Worm (Caenorhabditis elegans) whole organism, L2 larva: ENCODE data around the gene arx-2.

Experiments
- C34F6.9 ChIP-seq: fragments of 150-350 bp; optimal IDR thresholded peaks from 2 replicates; lab custom pipeline; 2014; ENCODE audit warnings: missing biosample characterization, missing genetic modification characterization
- F13H6.1 ChIP-seq: sonication (generic microtip); optimal IDR thresholded peaks from 2 replicates; lab custom pipeline; 2016; ENCODE audit warnings: missing genetic modification characterization, missing compliant biosample characterization
- R02D3.7 ChIP-seq: fragments of 150-350 bp; optimal IDR thresholded peaks from 2 replicates; lab custom pipeline; 2014; ENCODE audit warnings: missing biosample characterization, missing genetic modification characterization
- blmp-1 ChIP-seq: sonication (generic microtip); optimal IDR thresholded peaks from 2 replicates; lab custom pipeline; 2017; ENCODE audit warnings: missing genetic modification characterization, mild to moderate bottlenecking, missing compliant biosample characterization, antibody characterized with exemption, moderate library complexity; ENCODE audit not compliant: insufficient read depth
- dmd-4 ChIP-seq: sonication (generic microtip); optimal IDR thresholded peaks from 2 replicates; lab custom pipeline; 2017; ENCODE audit warnings: missing biosample characterization, missing genetic modification characterization
- egl-27 ChIP-seq: sonication (generic microtip); optimal IDR thresholded peaks from 3 replicates; lab custom pipeline; 2017; ENCODE audit warnings: missing biosample characterization, missing genetic modification reagents, missing genetic modification characterization
- elt-1 ChIP-seq: fragments of 150-350 bp; optimal IDR thresholded peaks from 2 replicates; lab custom pipeline; 2014; ENCODE audit warnings: missing biosample characterization, missing genetic modification characterization
- lin-39 ChIP-seq: fragments of 150-350 bp; optimal IDR thresholded peaks from 2 replicates; lab custom pipeline; 2014; ENCODE audit warnings: missing biosample characterization, missing genetic modification reagents, missing genetic modification characterization
- mab-5 ChIP-seq: fragments of 150-350 bp; optimal IDR thresholded peaks from 2 replicates; lab custom pipeline; 2014; ENCODE audit warnings: missing biosample characterization, missing genetic modification characterization
- mbf-1 ChIP-seq: sonication (generic microtip); optimal IDR thresholded peaks from 2 replicates; lab custom pipeline; 2017; ENCODE audit warnings: missing biosample characterization, missing genetic modification characterization
- mdl-1 ChIP-seq, 2 experiments: fragments of 150-350 bp in 1 of 2; sonication (generic microtip) in 1 of 2; optimal IDR thresholded peaks; 2 replicates each; lab custom pipeline; 2017; ENCODE audit warnings: missing biosample characterization in 2 of 2, missing genetic modification characterization in 2 of 2
- nhr-12 ChIP-seq: fragments of 150-350 bp; optimal IDR thresholded peaks from 2 replicates; lab custom pipeline; 2014; ENCODE audit warnings: missing biosample characterization, missing genetic modification characterization
- nhr-21 ChIP-seq: fragments of 150-350 bp; optimal IDR thresholded peaks from 2 replicates; lab custom pipeline; 2014; ENCODE audit warnings: missing biosample characterization, missing genetic modification characterization
- nhr-77 ChIP-seq: fragments of 150-350 bp; optimal IDR thresholded peaks from 2 replicates; lab custom pipeline; 2014; ENCODE audit warnings: missing biosample characterization, missing genetic modification characterization
- skn-1 ChIP-seq: sonication (generic microtip); optimal IDR thresholded peaks from 2 replicates; lab custom pipeline; 2017; ENCODE audit warnings: missing biosample characterization, missing genetic modification characterization
- unc-39 ChIP-seq: fragments of 150-350 bp; optimal IDR thresholded peaks from 2 replicates; lab custom pipeline; 2014; ENCODE audit warnings: missing biosample characterization, missing genetic modification characterization

arx-2 gene

ce11 chrV:10285853-10286252 is 52.3 kb downstream of the arx-2 start:
- TF ChIP-seq blmp-1 (tag; lab: Kevin White, UChicago) (no peak), egl-27 (no peak), dmd-4 (tag; lab: Kevin White, UChicago) (no peak), R02D3.7 (no peak), nhr-77 (no peak), elt-1 (tag; lab: Kevin White, UChicago) (no peak), lin-39 (tag; lab: Kevin White, UChicago) (no peak), mbf-1 (tag; lab: Kevin White, UChicago) (no peak), unc-39 (tag; lab: Kevin White, UChicago) (no peak), F13H6.1 (no peak), nhr-21 (no peak), mab-5 (tag; lab: Kevin White, UChicago) (no peak), skn-1 (tag; lab: Kevin White, UChicago) (no peak), mdl-1 (tag; optimal IDR thresholded peaks at IDR 0.05; lab: Kevin White, UChicago) (no peak), nhr-12 (no peak), C34F6.9 (tag; lab: Kevin White, UChicago) (no peak)
